Worm (Caenorhabditis elegans): ENCODE results near the gene lyst-1.

Gene lyst-1

DNA sequence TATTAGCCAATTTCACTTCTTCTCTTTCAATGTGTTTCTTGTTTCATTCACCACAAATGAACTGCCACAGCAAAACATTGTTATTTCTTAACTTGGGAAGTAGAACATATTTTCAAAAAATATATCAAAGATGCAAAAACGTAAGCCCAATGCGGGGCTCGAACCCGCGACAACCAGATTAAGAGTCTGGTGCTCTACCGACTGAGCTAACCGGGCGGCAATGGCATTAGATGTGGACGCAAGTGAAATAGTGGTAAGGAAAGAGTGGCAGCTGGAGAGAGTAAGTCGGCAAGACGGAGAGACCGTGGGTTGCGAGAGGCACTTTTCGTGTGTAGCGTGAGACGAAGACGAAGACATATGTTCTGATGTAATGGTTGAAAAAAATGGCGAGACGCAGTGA lies 34.9 kb downstream of the lyst-1 start (continued):
- TF ChIP-seq dox-1 (GFP tag; IDR thresholded peaks at IDR 0.05) (no peak; the same call in 1 of the 2 replicates), aptf-3 (GFP tag; IDR thresholded peaks at IDR 0.05) (no peak), mes-4 (tag; optimal IDR thresholded peaks at IDR 0.05) (peak; percentile 90), ets-4 (GFP tag; optimal IDR thresholded peaks at IDR 0.05) (peak; percentile 59), F33H1.4 (GFP tag; IDR thresholded peaks at IDR 0.05) (no peak), T07F8.4 (tag; optimal IDR thresholded peaks at IDR 0.05) (peak; percentile 87), lin-26 (GFP tag; IDR thresholded peaks at IDR 0.05) (peak; percentile 99), him-1 (tag; optimal IDR thresholded peaks at IDR 0.05) (peak; percentile 97), attf-3 (GFP tag; conservative IDR thresholded peaks at IDR 0.05) (peak; percentile 40; the same call in 1 of the 2 replicates), tbp1 (GFP tag; optimal IDR thresholded peaks at IDR 0.05) (peak; percentile 99), akir-1 (GFP tag; optimal IDR thresholded peaks at IDR 0.05) (peak; percentile 35), ztf-26 (tag; optimal IDR thresholded peaks at IDR 0.05) (peak; percentile 92), cebp-1 (GFP tag; IDR thresholded peaks at IDR 0.05) (peak; percentile 40; the same call in 1 of the 2 replicates), cebp-1 (tag; optimal IDR thresholded peaks at IDR 0.05) (no peak), let-607 (tag; optimal IDR thresholded peaks at IDR 0.05) (peak; percentile 55 to 74), ekl-4 (GFP tag; IDR thresholded peaks at IDR 0.05) (peak; percentile 88), ztf-3 (GFP tag; optimal IDR thresholded peaks at IDR 0.05) (peak; percentile 67), lir-1 (GFP tag; conservative IDR thresholded peaks at IDR 0.05) (peak; percentile 10; the same call in 1 of the 2 replicates), C17E4.6 (GFP tag; IDR thresholded peaks at IDR 0.05) (no peak), F37B4.10 (GFP tag; IDR thresholded peaks at IDR 0.05) (0 out of 2 replicates have a peak, but pooled peaks have one; percentile 60), Y95B8A.8 (GFP tag; IDR thresholded peaks at IDR 0.05) (peak; percentile 70; the same call in 1 of the 2 replicates), lin-35 (GFP tag; optimal IDR thresholded peaks at IDR 0.05) (peak in 1 of 3 experiments; percentile 89), ceh-40 (GFP tag; IDR thresholded peaks at IDR 0.05) (peak; percentile 79), aptf-2 (GFP tag; conservative IDR thresholded peaks at IDR 0.05) (no peak; the same call in 1 of the 2 replicates), Y53F4B.3 (GFP tag; IDR thresholded peaks at IDR 0.05) (peak; percentile 84), lsy-27 (tag; optimal IDR thresholded peaks at IDR 0.05; ENCODE audit: borderline replicate concordance, insufficient read depth) (no peak), ceh-79 (tag; optimal IDR thresholded peaks at IDR 0.05) (peak; percentile 76), nfya-1 (tag; optimal IDR thresholded peaks at IDR 0.05; ENCODE audit: borderline replicate concordance, insufficient read depth) (no peak), fkh-3 (tag; optimal IDR thresholded peaks at IDR 0.05) (peak; percentile 91), lin-54 (GFP tag; optimal IDR thresholded peaks at IDR 0.05) (no peak)

DNA sequence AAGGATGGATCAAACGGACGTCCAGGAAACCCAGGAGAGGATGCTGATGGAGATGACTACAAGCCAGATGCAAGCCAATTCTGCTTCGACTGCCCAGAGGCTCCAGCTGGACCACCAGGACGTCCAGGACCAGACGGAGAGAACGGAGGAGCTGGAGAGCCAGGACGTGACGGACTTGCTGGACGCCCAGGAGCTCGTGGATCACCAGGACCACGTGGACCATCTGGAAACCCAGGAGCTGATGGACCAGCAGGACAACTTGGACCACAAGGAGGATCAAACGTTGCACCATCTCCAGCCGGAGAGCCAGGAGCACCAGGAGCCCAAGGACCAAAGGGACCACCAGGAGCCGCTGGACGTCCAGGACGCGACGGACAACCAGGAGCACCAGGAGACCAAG lies 35.5 kb downstream of the lyst-1 start:
- TF ChIP-seq cebp-2 (GFP tag; IDR thresholded peaks at IDR 0.05) (no peak), hsf-1 (GFP tag; IDR thresholded peaks at IDR 0.05) (no peak), F33H1.4 (GFP tag; IDR thresholded peaks at IDR 0.05) (no peak), fkh-3 (tag; optimal IDR thresholded peaks at IDR 0.05) (no peak), F23B12.7 (tag; optimal IDR thresholded peaks at IDR 0.05; ENCODE audit: insufficient read depth) (no peak), Y53G8AR.9 (GFP tag; conservative IDR thresholded peaks at IDR 0.05) (no peak), F52B5.7 (tag; optimal IDR thresholded peaks at IDR 0.05) (no peak), lin-35 (GFP tag; optimal IDR thresholded peaks at IDR 0.05) (no peak), ztf-3 (GFP tag; optimal IDR thresholded peaks at IDR 0.05) (no peak), egrh-3 (GFP tag; IDR thresholded peaks at IDR 0.05) (peak; percentile 79; the same call in 1 of the 2 replicates), nhr-80 (tag; optimal IDR thresholded peaks at IDR 0.05) (no peak), zfh-2 (GFP tag; conservative IDR thresholded peaks at IDR 0.05) (peak; percentile 87), ztf-26 (tag; optimal IDR thresholded peaks at IDR 0.05) (peak; percentile 44)
